Worm (Caenorhabditis elegans): ENCODE data around the gene alkb-1.

DNA sequence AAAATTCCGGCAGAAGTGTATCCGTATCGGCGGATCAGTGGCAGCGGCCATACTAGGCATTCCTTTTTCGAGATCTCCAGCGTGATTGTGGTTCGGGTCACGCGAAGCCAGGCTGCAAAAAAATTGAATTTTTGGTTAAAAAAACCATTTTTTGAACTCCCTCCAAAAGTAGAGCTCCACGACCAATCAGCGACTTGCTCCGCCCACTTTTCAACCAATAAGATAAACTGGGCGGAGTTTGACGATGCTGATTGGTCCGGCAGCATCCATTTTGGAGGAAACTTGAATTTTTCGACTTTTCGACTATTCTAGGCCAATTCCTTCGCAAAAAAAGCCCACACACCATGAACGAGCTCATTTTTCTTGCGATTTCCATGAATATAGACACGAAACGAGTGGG, 37.7 kb upstream of the alkb-1 start:
- no peak for TF ChIP-seq F13C5.2 (tag; optimal IDR thresholded peaks at IDR 0.05)
- TF ChIP-seq ama-1 (optimal IDR thresholded peaks at IDR 0.05), result no peak
- no peak for TF ChIP-seq scrt-1 (GFP tag; IDR thresholded peaks at IDR 0.05)
- no peak for TF ChIP-seq ets-7 (tag; optimal IDR thresholded peaks at IDR 0.05)
- TF ChIP-seq ceh-13 (GFP tag; optimal IDR thresholded peaks at IDR 0.05), result no peak
- TF ChIP-seq tbx-11 (GFP tag; IDR thresholded peaks at IDR 0.05), result no peak
- no peak for TF ChIP-seq hmbx-1 (tag; optimal IDR thresholded peaks at IDR 0.05)
- TF ChIP-seq ceh-36 (tag; optimal IDR thresholded peaks at IDR 0.05), result no peak
- TF ChIP-seq sea-1 (GFP tag; conservative IDR thresholded peaks at IDR 0.05), result no peak
- no peak for TF ChIP-seq tra-4 (tag; optimal IDR thresholded peaks at IDR 0.05)
- TF ChIP-seq flt-1 (GFP tag; IDR thresholded peaks at IDR 0.05), result no peak
- TF ChIP-seq aly-1 (tag; optimal IDR thresholded peaks at IDR 0.05), result no peak

Data from whole organism, early embryonic.